Worm (Caenorhabditis elegans) whole organism, L4 larva: ENCODE measurements around the gene snpc-1.1.

Source experiments
- F37D6.2 ChIP-seq: sonication (generic microtip); optimal IDR thresholded peaks from 2 replicates; lab custom pipeline; 2016; ENCODE audit warnings: mild to moderate bottlenecking, missing genetic modification characterization, missing compliant biosample characterization
- R02D3.7 ChIP-seq: fragments of 150-350 bp; sonication (generic microtip); optimal IDR thresholded peaks from 3 replicates; lab custom pipeline; 2014; ENCODE audit warnings: missing biosample characterization, missing genetic modification characterization
- T26A8.4 ChIP-seq: fragments of 200-800 bp; sonication (Bioruptor generic); IDR thresholded peaks from 2 replicates; pipeline ENCODE4 v1.3.6; 2022; ENCODE audit warnings: missing genetic modification characterization, missing compliant biosample characterization
- ZK337.2 ChIP-seq: fragments of 200-800 bp; sonication (Bioruptor generic); IDR thresholded peaks from 2 replicates; pipeline ENCODE4 v1.3.6; 2022; ENCODE audit warnings: missing genetic modification reagents, missing genetic modification characterization, missing compliant biosample characterization
- arid-1 ChIP-seq: fragments of 200-800 bp; sonication (Bioruptor generic); conservative IDR thresholded peaks from 2 replicates; pipeline ENCODE4 v1.3.6; 2022; ENCODE audit warnings: missing genetic modification reagents, missing genetic modification characterization, missing compliant biosample characterization
- ctbp-1 ChIP-seq: fragments of 200-800 bp; sonication (Bioruptor generic); IDR thresholded peaks from 2 replicates; pipeline ENCODE4 v1.3.6; 2022; ENCODE audit warnings: missing genetic modification reagents, missing genetic modification characterization, missing compliant biosample characterization
- dmd-8 ChIP-seq: fragments of 200-800 bp; sonication (Bioruptor generic); IDR thresholded peaks from 2 replicates; pipeline ENCODE4 v1.3.6; 2022; ENCODE audit warnings: missing genetic modification characterization, missing compliant biosample characterization
- gei-8 ChIP-seq: fragments of 200-800 bp; sonication (Bioruptor generic); optimal IDR thresholded peaks from 2 replicates; lab custom pipeline; 2018; ENCODE audit warnings: mild to moderate bottlenecking, missing genetic modification characterization, missing compliant biosample characterization
- mdl-1 ChIP-seq, 2 experiments: fragments of 150-350 bp in 1 of 2; sonication (generic microtip) in 1 of 2; optimal IDR thresholded peaks; 2 replicates each; lab custom pipeline; 2014 to 2017; ENCODE audit warnings: missing biosample characterization in 2 of 2, missing genetic modification characterization in 2 of 2
- nhr-42 ChIP-seq: fragments of 200-800 bp; sonication (Bioruptor generic); IDR thresholded peaks from 2 replicates; pipeline ENCODE4 v1.3.6; 2022; ENCODE audit warnings: missing genetic modification characterization, missing compliant biosample characterization
- nhr-76 ChIP-seq: fragments of 150-350 bp; optimal IDR thresholded peaks from 2 replicates; lab custom pipeline; 2014; ENCODE audit warnings: missing biosample characterization, missing genetic modification characterization
- pha-4 ChIP-seq, 2 experiments: fragments of 150-350 bp in 1 of 2; fragments of 200-800 bp in 1 of 2; sonication (Bioruptor generic) in 1 of 2; IDR thresholded peaks in 1 of 2; optimal IDR thresholded peaks in 1 of 2; 2 replicates each; pipeline versions ENCODE4 v1.3.6 to Lab custom; 2014 to 2022; ENCODE audit warnings: missing genetic modification characterization in 2 of 2, missing genetic modification reagents in 2 of 2, missing biosample characterization in 1 of 2, missing compliant biosample characterization in 1 of 2
- sdz-12 ChIP-seq: fragments of 200-800 bp; sonication (Bioruptor generic); optimal IDR thresholded peaks from 2 replicates; lab custom pipeline; 2018; ENCODE audit warnings: mild to moderate bottlenecking, missing genetic modification characterization, missing compliant biosample characterization
- tra-1 ChIP-seq: fragments of 200-800 bp; sonication (Bioruptor generic); IDR thresholded peaks from 2 replicates; pipeline ENCODE4 v1.3.6; 2022; ENCODE audit warnings: missing genetic modification reagents, missing genetic modification characterization, missing compliant biosample characterization
- unc-62 ChIP-seq, 3 experiments: fragments of 150-350 bp in 1 of 3; sonication (generic microtip); optimal IDR thresholded peaks in 2 of 3; peaks in 1 of 3; 1 replicate in 1 of 3; 2 replicates in 2 of 3; lab custom pipeline; 2014 to 2017; ENCODE audit warnings: missing biosample characterization in 3 of 3, missing genetic modification characterization in 3 of 3, missing genetic modification reagents in 3 of 3, missing genotype in 1 of 3
- ztf-11 ChIP-seq: fragments of 150-350 bp; optimal IDR thresholded peaks from 2 replicates; lab custom pipeline; 2014; ENCODE audit warnings: missing biosample characterization, missing genetic modification characterization

snpc-1.1 gene

DNA sequence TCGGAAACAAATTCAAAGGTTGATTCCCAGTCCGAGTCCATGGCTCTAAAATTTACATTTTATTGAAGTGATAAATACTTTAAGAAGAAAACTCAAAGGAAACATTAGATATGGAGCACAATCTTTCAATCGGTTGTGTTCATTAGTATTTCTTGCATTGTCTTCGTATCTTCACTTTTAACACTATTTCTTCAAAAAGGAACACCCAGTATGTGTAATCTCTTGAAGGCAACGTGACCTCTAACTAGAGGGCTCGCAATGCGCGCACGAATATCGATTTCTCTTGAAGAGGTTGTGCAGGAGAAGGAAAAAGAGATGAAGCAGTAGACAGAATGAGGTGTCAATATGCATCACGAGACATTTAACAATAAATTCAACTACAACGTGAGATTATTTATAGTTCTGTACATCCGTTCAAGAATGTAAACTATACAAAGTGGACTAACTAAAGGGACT lies 26.0 kb downstream of the snpc-1.1 start, which contains the start of the genes B0228.6 and B0228.1:
Gene B0228.6 (minus strand): TSS at position 51 of the 456 bp plus-strand sequence.
Gene B0228.1 (plus strand): TSS at position 228 of the 456 bp plus-strand sequence.
- TF ChIP-seq mdl-1 (tag; optimal IDR thresholded peaks at IDR 0.05; lab: Kevin White, UChicago): peak in 1 of 2 experiments; percentile 6
- TF ChIP-seq gei-8 (GFP tag; lab: Kevin White, UChicago): no peak
- no peak for TF ChIP-seq ztf-11 (tag; lab: Kevin White, UChicago)
- 0 out of 2 replicates have a peak, but pooled peaks have one; percentile 24 for TF ChIP-seq ctbp-1 (GFP tag; lab: Robert Waterston, UW)

DNA sequence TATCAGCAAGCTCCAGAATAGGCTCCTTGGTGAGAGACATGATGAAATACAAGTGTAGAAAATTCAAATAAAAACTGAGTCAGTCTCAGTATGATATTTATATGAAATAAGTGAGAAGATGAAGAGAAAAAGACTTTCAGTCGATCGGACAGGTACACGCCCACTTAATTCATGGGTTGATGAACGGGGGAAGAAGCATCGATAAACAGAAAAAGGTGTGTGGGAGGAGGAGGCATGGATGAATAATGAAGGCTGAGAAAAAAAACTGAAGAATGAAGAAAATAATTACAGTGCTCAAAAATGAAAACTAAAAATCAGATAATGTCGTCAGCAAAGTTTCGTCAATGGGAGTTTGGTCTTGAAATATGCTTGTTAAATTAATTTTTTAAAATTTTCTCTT lies 27.6 kb downstream of the snpc-1.1 start, which contains the start of gene trx-1:
Gene trx-1 (minus strand): TSS at position 101 of the 400 bp plus-strand sequence.
- TF ChIP-seq T26A8.4: no peak
- TF ChIP-seq nhr-42 (GFP tag; lab: Robert Waterston, UW): no peak
- TF ChIP-seq F37D6.2: no peak
- no peak for TF ChIP-seq tra-1 (GFP tag; lab: Robert Waterston, UW)
- TF ChIP-seq arid-1 (GFP tag; lab: Robert Waterston, UW): no peak
- no peak for TF ChIP-seq sdz-12 (GFP tag; lab: Kevin White, UChicago)
- TF ChIP-seq ctbp-1 (GFP tag; lab: Robert Waterston, UW): no peak
- TF ChIP-seq unc-62 (GFP tag; optimal IDR thresholded peaks at IDR 0.05 in 1 of 2; lab: Kevin White, UChicago): no peak
- no peak for TF ChIP-seq unc-62 (tag; optimal IDR thresholded peaks at IDR 0.05; lab: Kevin White, UChicago)
- TF ChIP-seq ZK337.2: no peak
- no peak for TF ChIP-seq dmd-8 (GFP tag; lab: Robert Waterston, UW)
- TF ChIP-seq nhr-76 (tag; lab: Kevin White, UChicago): no peak
- no peak for TF ChIP-seq R02D3.7 (tag; lab: Kevin White, UChicago)

- TF ChIP-seq pha-4 (GFP tag; IDR thresholded peaks at IDR 0.05; lab: Robert Waterston, UW) (no peak), pha-4 (tag; optimal IDR thresholded peaks at IDR 0.05; lab: Kevin White, UChicago) (no peak), unc-62 (GFP tag; optimal IDR thresholded peaks at IDR 0.05 in 1 of 2; lab: Kevin White, UChicago) (peak in 1 of 2 experiments; percentile 95), unc-62 (tag; optimal IDR thresholded peaks at IDR 0.05; lab: Kevin White, UChicago) (no peak)
These were observed 44.4 kb downstream of the snpc-1.1 start for ce11 chrII:7736725-7737124.
